Worm (Caenorhabditis elegans) whole organism, early embryonic: ENCODE measurements around the gene pat-9.

Source experiments
- B0310.2 ChIP-seq: sonication (generic microtip); optimal IDR thresholded peaks from 2 replicates; lab custom pipeline; 2016; ENCODE audit warnings: mild to moderate bottlenecking, missing genetic modification characterization, missing compliant biosample characterization
- F13C5.2 ChIP-seq: sonication (generic microtip); optimal IDR thresholded peaks from 2 replicates; lab custom pipeline; 2017; ENCODE audit warnings: mild to moderate bottlenecking, missing genetic modification characterization, inconsistent platforms, missing compliant biosample characterization
- aly-1 ChIP-seq: sonication (generic microtip); optimal IDR thresholded peaks from 2 replicates; lab custom pipeline; 2016; ENCODE audit warnings: missing genetic modification characterization, missing compliant biosample characterization
- ama-1 ChIP-seq: fragments of 150-350 bp; optimal IDR thresholded peaks from 2 replicates; lab custom pipeline; 2014
- flt-1 ChIP-seq: fragments of 200-800 bp; sonication (Bioruptor generic); IDR thresholded peaks from 2 replicates; pipeline ENCODE4 v1.3.6; 2022; ENCODE audit warnings: missing genetic modification characterization, missing compliant biosample characterization
- hmg-4 ChIP-seq: fragments of 200-800 bp; sonication (Bioruptor generic); optimal IDR thresholded peaks from 2 replicates; lab custom pipeline; 2018; ENCODE audit warnings: mild to moderate bottlenecking, missing genetic modification characterization, missing compliant biosample characterization
- pes-1 ChIP-seq: fragments of 200-800 bp; sonication (Bioruptor generic); IDR thresholded peaks from 2 replicates; pipeline ENCODE4 v1.3.6; 2022; ENCODE audit warnings: missing genetic modification reagents, missing genetic modification characterization, missing compliant biosample characterization
- scrt-1 ChIP-seq: fragments of 200-800 bp; sonication (Bioruptor generic); IDR thresholded peaks from 2 replicates; pipeline ENCODE4 v1.3.6; 2022; ENCODE audit warnings: missing genetic modification characterization, missing compliant biosample characterization
- sea-1 ChIP-seq: fragments of 200-800 bp; sonication (Bioruptor generic); conservative IDR thresholded peaks from 2 replicates; pipeline ENCODE4 v1.3.6; 2022; ENCODE audit warnings: missing genetic modification characterization, missing compliant biosample characterization
- tbx-37 ChIP-seq: fragments of 200-800 bp; sonication (Bioruptor generic); conservative IDR thresholded peaks from 2 replicates; pipeline ENCODE4 v1.3.6; 2022; ENCODE audit warnings: missing genetic modification reagents, missing genetic modification characterization, missing compliant biosample characterization
- tra-4 ChIP-seq: sonication (generic microtip); optimal IDR thresholded peaks from 2 replicates; lab custom pipeline; 2017; ENCODE audit warnings: missing genetic modification characterization, missing compliant biosample characterization

ce11 chrX:16558776-16559175, 22.1 kb downstream of the pat-9 start:
- TF ChIP-seq B0310.2 (no peak), tbx-37 (peak; percentile 63), ama-1 (lab: Kevin White, UChicago) (no peak), F13C5.2 (tag; lab: Kevin White, UChicago) (no peak), aly-1 (tag; lab: Kevin White, UChicago) (no peak), sea-1 (GFP tag; lab: Robert Waterston, UW) (no peak), hmg-4 (GFP tag; lab: Kevin White, UChicago) (no peak), flt-1 (GFP tag; lab: Robert Waterston, UW) (0 out of 2 replicates have a peak, but pooled peaks have one; percentile 25), scrt-1 (GFP tag; lab: Robert Waterston, UW) (no peak), tra-4 (no peak), pes-1 (GFP tag; lab: Robert Waterston, UW) (peak; percentile 75; the same call in 1 of the 2 replicates)
